Fruit fly (Drosophila melanogaster): ENCODE measurements around the gene ush.

ush gene

DNA sequence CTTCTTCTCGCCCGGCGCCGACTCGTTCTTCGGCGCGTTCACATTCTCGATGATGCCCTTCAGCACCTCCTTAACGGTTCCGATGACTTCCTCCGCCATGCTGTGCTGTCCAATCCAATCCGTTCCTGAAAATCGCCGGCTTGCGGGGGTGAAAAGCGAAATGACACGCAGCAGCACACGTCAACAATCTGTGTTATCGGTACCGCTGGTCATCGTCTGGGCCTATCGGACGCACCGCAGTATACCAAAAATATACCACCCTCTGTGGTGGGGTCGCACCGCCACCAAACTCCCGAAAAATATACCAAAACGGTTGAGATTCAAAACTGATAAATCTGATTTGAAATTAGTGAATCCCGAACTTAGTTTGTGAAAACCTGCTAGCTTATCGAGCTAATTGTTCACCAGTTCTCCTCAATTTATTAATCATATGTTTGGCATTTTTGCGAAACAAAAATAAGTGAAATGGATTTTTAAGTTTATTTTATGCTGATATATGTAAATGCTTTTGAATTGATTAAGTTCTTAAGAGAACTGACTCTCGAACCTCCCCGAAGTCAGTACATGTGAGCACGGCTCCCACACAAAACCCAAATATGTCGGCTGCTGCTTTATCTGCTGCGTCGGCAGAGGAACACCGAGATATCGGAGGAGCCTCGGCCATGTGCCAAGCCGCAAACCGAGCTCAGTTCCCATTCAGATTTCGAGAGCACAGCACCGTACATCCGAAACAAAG is 68.6 kb downstream of the ush start, which contains the start of the genes Spp and nAChRbeta3:
Spp (minus strand) TSS at position 210 of the 736 bp plus-strand sequence.
nAChRbeta3 (plus strand) TSS at position 686 of the 736 bp plus-strand sequence.
- no peak for TF ChIP-seq EcR (GFP tag; optimal IDR thresholded peaks at IDR 0.05)

DNA sequence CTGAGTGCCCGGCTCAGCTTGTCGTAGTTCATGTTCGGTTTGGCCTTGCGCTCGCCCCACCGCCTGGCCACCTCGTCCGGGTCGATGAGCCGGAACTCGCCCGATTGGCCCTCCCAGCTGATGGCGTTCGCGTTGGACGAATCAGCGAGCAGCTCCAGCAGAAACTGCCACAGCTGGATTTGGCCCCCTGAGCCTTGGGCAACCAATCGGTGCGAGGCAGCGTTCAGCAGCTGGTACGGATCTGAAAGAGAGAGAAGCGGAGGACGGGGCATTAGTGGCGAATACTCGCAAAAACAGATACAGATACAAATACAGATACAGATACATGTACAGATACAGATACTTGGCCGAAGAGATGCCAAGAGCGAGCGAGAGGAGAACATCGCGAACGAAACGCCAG is 72.0 kb downstream of the ush start:
- TF ChIP-seq CG8478 (optimal IDR thresholded peaks at IDR 0.05) (peak; percentile 34), psq (optimal IDR thresholded peaks at IDR 0.05) (no peak)

DNA sequence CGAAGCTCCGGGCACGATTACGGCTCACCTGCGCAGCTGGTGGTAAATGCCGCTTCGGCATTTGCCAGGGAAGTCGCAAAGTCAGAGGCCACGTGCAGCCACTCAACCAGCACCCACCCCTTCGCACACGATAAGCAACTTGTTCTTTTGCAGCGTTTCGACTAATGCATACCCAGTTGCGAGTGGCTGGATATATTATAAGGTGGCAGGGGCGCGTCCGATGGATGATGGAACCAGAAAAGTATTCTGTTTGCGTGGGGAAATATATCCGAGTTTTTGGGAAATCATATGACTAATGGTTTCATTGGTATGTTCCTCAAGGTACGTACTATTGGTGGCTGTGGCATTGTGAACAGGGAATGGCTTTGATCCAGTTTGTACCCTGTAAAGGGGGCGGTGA is 73.6 kb downstream of the ush start:
- TF ChIP-seq EcR (GFP tag; optimal IDR thresholded peaks at IDR 0.05), result no peak
- peak; percentile 64 for TF ChIP-seq pan (optimal IDR thresholded peaks at IDR 0.05)

DNA sequence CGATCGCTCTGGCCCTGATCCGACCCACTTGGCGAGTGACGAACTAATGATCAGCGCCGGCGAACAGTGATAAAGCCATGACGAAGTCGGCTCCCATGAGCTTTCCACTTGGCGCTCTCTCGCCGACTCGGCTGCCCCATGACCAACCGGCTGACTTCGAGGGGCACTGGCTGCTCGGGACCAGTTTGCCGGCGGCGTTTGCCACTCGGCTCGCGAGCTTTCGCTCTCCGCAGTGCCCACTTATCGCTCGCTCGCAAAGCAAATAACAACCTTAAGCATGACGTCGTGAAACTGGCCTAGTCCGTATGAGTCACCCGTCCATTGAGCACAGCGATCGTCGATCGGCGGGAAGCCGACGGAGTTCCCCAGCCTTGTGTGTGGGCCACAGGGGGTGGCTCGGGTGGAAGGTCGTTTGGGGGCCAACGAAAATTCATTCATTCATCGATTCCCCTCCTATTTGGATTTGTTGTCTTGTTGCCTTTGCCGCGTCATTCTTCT is 76.5 kb downstream of the ush start, which contains the start of gene Ets21C:
Ets21C (minus strand) TSS at position 492 of the 498 bp plus-strand sequence.
- TF ChIP-seq Dll (optimal IDR thresholded peaks at IDR 0.05) (peak; percentile 83), EcR (GFP tag; optimal IDR thresholded peaks at IDR 0.05) (no peak)

DNA sequence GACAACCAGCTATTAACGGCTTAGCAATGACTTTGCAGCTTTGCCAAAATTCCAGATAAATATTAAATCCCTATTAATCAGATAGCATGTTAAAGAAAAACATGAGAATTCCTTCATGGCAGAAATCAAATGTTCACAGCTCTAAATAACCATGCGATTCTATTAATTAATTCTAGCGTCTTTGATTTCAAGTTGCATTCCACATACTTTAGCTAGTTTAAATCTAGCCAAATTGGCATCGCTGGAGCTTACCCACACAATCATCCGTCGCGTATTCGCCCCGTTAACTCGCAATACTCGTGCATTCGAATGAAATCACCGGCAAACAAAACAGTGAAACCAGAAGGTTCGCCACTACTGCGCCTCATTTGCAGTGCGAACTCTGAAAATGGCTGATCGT is 83.3 kb downstream of the ush start, which contains the start of gene Tspo:
Tspo (plus strand) TSS at position 302 of the 400 bp plus-strand sequence.
- TF ChIP-seq CG8478 (optimal IDR thresholded peaks at IDR 0.05), result no peak
- no peak for TF ChIP-seq psq (optimal IDR thresholded peaks at IDR 0.05)
- TF ChIP-seq EcR (GFP tag; optimal IDR thresholded peaks at IDR 0.05), result no peak
- TF ChIP-seq usp (GFP tag; optimal IDR thresholded peaks at IDR 0.05), result no peak
- TF ChIP-seq pan (optimal IDR thresholded peaks at IDR 0.05), result no peak
- TF ChIP-seq Dll (optimal IDR thresholded peaks at IDR 0.05), result no peak

DNA sequence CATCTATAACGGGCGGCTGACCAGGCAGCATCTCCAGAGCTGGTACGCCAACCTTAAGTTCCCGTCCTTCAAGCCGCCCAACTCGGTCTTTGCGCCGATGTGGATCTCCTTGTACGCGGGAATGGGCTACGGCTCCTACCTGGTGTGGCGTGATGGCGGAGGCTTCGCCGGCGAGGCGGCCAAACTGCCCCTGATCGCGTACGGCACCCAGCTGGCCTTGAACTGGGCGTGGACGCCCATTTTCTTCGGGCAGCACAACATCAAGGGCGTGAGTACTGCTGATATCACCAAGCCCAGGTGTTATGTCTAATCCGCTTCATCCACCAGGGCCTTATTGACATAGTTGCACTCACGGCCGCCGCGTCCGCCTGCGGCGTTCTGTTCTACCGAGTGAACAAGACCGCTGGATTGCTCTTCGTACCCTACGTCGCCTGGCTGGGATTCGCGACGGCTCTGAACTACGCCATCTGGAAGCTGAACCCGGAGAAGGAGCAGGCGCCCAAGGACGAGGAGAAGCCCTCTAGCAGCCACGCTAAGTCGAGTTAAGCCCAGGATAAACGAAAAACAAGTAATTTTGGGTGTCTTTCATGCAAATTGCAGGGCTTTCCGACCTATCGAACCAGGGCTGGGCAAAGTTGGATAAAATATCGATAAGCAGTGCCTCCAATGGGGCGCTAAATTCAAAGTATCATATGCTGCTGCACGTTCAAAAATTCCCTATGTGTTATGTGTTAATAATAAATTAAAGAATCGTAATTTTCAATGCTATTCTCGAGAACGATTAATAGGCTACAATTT is 83.9 kb downstream of the ush start, which contains the start of gene rempA:
rempA (minus strand) TSS at position 541 of the 798 bp plus-strand sequence.
- TF ChIP-seq pan (optimal IDR thresholded peaks at IDR 0.05) (no peak), Dll (optimal IDR thresholded peaks at IDR 0.05) (peak; percentile 36)

DNA sequence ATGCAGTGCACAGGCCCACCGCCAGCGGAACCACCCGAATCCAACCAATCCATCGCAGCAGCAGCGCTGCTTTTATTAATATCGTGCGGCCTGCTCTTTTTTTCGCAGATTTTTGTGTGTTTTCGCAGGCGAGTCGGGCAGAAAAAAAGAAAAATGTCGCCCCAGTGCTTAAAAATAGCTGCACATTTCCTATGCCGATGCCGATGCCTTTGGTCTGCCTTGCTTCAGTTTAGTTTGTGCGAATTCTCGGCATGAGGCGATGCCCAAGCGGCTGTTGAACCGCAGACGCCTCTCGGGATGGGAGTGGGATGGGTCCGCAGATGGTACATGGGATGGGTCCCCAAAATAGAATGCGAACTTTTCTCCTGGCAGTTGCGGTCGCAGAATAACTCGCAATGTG is 87.3 kb downstream of the ush start:
- TF ChIP-seq psq (optimal IDR thresholded peaks at IDR 0.05), result no peak
- TF ChIP-seq pan (optimal IDR thresholded peaks at IDR 0.05), result no peak
- no peak for TF ChIP-seq usp (GFP tag; optimal IDR thresholded peaks at IDR 0.05)
- TF ChIP-seq Dll (optimal IDR thresholded peaks at IDR 0.05), result no peak
- TF ChIP-seq EcR (GFP tag; optimal IDR thresholded peaks at IDR 0.05), result no peak
- TF ChIP-seq CG8478 (optimal IDR thresholded peaks at IDR 0.05), result no peak

DNA sequence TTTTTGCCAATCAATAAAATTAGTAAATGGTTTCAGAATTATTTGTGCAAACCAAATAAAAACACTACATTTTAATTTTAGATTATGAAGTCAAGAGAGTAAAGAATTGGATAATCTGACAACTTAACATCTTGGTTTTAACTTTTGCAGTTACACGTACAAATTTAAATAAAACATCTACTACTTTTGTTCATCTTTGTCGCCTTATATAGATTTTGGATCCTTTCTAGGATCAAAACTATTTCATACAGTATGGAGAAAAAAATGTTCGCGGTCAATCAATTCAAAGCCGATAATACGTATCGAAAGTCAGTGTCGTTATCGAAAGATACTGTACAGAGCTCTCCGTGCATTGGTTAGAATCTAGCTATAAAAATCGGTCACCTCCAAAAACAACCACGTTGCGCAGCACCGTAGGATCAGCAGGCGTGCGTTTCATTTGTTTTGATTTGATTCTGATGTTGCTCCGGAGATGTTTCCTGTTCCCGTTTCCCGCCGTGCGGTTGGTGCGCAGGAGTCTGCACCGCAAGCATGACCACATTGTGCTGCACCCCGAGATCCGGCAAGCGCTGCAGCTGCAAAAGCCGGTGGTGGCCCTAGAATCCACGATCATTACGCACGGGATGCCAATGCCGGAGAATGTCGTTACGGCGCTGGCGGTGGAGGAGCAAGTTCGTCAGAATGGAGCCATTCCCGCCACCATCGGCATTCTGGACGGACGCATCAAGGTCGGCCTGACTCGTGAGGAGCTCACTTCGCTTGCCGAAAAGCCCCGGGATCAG is 87.9 kb downstream of the ush start, which contains the start of the genes uncNacbeta and CG2794:
uncNacbeta (minus strand) TSS at position 51 of the 782 bp plus-strand sequence.
CG2794 (plus strand) TSS at position 395 of the 782 bp plus-strand sequence.
- TF ChIP-seq Dll (optimal IDR thresholded peaks at IDR 0.05) (no peak), usp (GFP tag; optimal IDR thresholded peaks at IDR 0.05) (no peak), EcR (GFP tag; optimal IDR thresholded peaks at IDR 0.05) (no peak), psq (optimal IDR thresholded peaks at IDR 0.05) (no peak), pan (optimal IDR thresholded peaks at IDR 0.05) (no peak), CG8478 (optimal IDR thresholded peaks at IDR 0.05) (no peak)

DNA sequence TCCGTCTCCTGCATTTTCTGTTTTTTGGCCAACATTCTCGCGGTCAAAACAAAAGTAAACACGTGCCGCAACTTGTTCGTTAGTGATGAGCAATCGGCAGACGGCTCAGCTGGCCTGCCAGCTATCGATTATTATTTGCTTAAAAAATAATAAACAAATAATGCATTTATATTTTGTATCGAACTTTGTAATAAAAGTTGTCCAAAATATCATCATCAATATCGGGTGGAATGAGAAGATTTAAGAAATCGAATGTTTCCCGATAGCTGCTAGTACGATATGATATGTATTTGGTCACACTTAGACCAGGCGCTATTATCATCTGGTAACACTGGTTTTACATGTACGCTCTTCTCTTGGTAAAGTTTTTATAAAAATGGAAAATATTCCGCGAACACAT is 92.0 kb downstream of the ush start, which contains the start of the genes Nle and Sf3b1:
Nle (minus strand) TSS at position 92 of the 400 bp plus-strand sequence.
Sf3b1 (plus strand) TSS at position 311 of the 400 bp plus-strand sequence.
- no peak for TF ChIP-seq pan (optimal IDR thresholded peaks at IDR 0.05)

DNA sequence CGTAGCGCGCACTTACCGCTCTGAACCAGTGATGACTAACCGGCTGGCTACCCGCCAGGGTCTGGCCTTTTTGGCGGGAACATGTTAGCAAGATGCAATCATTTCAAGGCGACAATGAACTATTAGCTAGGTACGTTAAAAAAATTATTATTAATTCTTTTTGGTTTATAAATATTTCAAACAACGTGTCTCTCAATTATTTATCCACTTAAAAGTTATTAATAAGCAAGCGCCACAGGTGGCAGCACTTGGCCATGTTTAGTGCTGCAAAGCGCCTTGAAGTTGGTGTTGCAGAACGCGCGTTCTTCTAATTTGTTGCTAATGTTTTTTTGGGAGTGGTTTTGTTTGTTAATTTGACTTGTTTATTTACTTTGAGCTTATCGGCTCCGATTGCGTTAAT is 98.2 kb downstream of the ush start, which contains the start of the genes Ipk2 and cold:
Ipk2 (minus strand) TSS at position 39 of the 400 bp plus-strand sequence.
cold (plus strand) TSS at position 66 of the 400 bp plus-strand sequence.
- TF ChIP-seq CG8478 (optimal IDR thresholded peaks at IDR 0.05) (no peak), pan (optimal IDR thresholded peaks at IDR 0.05) (no peak), EcR (GFP tag; optimal IDR thresholded peaks at IDR 0.05) (no peak), psq (optimal IDR thresholded peaks at IDR 0.05) (no peak), usp (GFP tag; optimal IDR thresholded peaks at IDR 0.05) (no peak), Dll (optimal IDR thresholded peaks at IDR 0.05) (no peak)

DNA sequence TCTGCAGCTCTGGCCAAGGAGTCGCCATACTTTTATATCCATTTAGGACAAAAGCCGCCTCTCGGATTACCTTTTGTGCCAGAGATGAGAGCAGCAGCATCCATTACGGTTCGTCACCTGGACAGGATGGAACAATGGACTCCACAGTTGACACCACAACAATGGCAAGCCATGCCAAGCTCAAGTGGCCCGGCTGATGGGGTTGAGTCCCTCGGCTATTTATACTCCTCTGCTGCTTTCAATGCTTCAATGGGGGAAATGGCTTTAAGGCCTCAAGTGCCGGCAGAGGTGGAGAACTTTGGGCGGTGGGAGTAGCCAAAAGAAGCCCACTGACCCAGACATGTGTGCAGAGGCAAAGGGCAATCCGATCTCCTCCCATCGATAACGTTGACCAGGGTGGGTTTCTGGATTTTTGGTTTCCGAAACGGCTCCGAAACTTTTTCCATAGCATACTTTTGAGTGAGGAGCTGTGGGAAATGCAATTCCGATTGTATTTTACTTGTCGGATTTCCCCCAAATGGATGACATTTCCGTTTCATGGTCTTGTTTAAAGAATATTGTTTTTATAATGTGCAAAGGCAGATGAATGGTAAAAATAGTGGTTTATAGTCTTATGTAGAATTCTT is 100.7 kb downstream of the ush start, which contains the start of gene Ptth:
Ptth (minus strand) TSS at position 338 of the 626 bp plus-strand sequence.
- TF ChIP-seq usp (GFP tag; optimal IDR thresholded peaks at IDR 0.05), result no peak
- no peak for TF ChIP-seq Dll (optimal IDR thresholded peaks at IDR 0.05)
- TF ChIP-seq psq (optimal IDR thresholded peaks at IDR 0.05), result no peak
- TF ChIP-seq EcR (GFP tag; optimal IDR thresholded peaks at IDR 0.05), result no peak
- TF ChIP-seq pan (optimal IDR thresholded peaks at IDR 0.05), result no peak
- no peak for TF ChIP-seq CG8478 (optimal IDR thresholded peaks at IDR 0.05)
